Fruit fly (Drosophila melanogaster) Kc167 (cell line): Measurements from ENCODE around the gene Larp4B.

Experiments
- Sin3A ChIP-seq: fragments of >200 bp; optimal IDR thresholded peaks from 2 replicates; lab custom pipeline; 2018; ENCODE audit warnings: missing external identifiers
- psq ChIP-seq: fragments of >200 bp; optimal IDR thresholded peaks from 2 replicates; lab custom pipeline; 2017; ENCODE audit warnings: missing external identifiers

DNA sequence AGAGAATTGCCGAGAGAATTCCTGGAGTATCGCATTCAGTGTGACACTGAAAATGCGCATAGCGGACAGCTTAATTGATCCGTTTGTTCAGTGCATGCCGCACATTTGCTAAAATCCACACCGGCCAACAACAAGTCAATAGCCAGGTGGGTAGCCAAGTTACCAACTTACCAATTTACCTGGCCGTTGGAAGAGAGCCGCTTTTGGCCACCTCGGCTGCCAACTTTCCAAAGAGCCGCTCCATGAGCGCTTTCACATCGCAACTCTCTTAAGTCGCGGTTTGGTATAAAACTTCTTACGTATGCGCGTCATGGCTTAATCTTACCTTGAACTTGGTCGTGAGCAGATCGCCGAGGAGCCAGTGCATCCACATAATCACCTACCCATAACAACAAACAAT, 55.3 kb downstream of the Larp4B start, which contains the start of gene CG12017:
- TF ChIP-seq Sin3A (lab: Kevin White, UChicago) (no peak), psq (no peak)
